Worm (Caenorhabditis elegans) whole organism, L3 larva: ENCODE measurements around the gene Y45G12B.3.

Experiments used
- R02D3.7 ChIP-seq: fragments of 150-350 bp; optimal IDR thresholded peaks from 2 replicates; lab custom pipeline; 2014; ENCODE audit warnings: missing biosample characterization, missing genetic modification characterization
- ceh-16 ChIP-seq: sonication (generic microtip); optimal IDR thresholded peaks from 2 replicates; lab custom pipeline; 2017; ENCODE audit warnings: missing biosample characterization, missing genetic modification characterization
- lin-15B ChIP-seq: fragments of 150-350 bp; optimal IDR thresholded peaks from 2 replicates; lab custom pipeline; 2014; ENCODE audit warnings: missing biosample characterization, missing genetic modification characterization
- nhr-12 ChIP-seq: fragments of 150-350 bp; optimal IDR thresholded peaks from 2 replicates; lab custom pipeline; 2014; ENCODE audit warnings: missing biosample characterization, missing genetic modification characterization
- nhr-237 ChIP-seq: fragments of 150-350 bp; optimal IDR thresholded peaks from 2 replicates; lab custom pipeline; 2014; ENCODE audit warnings: missing biosample characterization, missing genetic modification characterization
- skn-1 ChIP-seq: fragments of 150-350 bp; optimal IDR thresholded peaks from 2 replicates; lab custom pipeline; 2014; ENCODE audit warnings: missing biosample characterization, missing genetic modification characterization
- snpc-4 ChIP-seq: fragments of 150-350 bp; optimal IDR thresholded peaks from 2 replicates; lab custom pipeline; 2014; ENCODE audit warnings: missing biosample characterization, missing genetic modification characterization
- unc-39 ChIP-seq: sonication (generic microtip); optimal IDR thresholded peaks from 4 replicates; lab custom pipeline; 2017; ENCODE audit warnings: missing biosample characterization, missing genetic modification characterization
- ztf-11 ChIP-seq: fragments of 150-350 bp; optimal IDR thresholded peaks from 2 replicates; lab custom pipeline; 2014; ENCODE audit warnings: missing biosample characterization, missing genetic modification characterization
- ztf-4 ChIP-seq: fragments of 150-350 bp; optimal IDR thresholded peaks from 2 replicates; lab custom pipeline; 2014; ENCODE audit warnings: missing biosample characterization, missing genetic modification characterization

DNA sequence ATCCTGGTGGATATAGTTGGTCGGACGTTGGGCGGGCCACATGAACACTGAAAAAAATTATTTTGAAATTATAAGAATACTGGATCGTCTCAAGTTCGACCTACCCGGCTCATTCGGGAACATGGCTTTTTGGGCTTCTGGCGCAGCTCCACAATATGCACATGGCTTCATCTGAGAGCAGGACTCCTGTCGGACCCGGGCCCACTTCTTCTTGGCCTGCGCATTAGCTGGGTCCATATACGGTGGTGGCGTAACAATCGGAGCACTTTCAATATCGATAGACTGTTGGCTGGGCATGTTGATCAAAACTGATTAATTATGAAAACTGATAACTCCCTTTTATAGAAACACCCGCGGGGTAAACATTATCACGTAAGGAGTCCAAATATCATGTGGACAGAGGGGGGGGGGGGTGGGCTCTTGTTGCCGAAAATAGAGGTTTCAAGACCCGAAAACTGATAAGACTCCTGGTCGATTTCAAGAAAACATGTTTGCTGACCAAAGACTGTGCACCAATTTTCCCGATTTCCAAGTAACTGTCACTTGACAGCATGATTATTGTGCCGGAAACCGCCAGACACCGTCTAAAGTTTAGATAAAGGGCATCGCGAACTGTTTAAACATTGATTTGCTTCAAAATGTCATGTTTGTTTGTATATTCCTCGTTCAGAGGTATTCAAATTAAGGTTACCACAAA lies 34.9 kb upstream of the Y45G12B.3 start, which contains the start of gene dod-3:
- TF ChIP-seq nhr-12 (tag; lab: Kevin White, UChicago) (no peak), unc-39 (tag; lab: Kevin White, UChicago) (no peak), ztf-4 (tag; lab: Kevin White, UChicago) (no peak), skn-1 (no peak), R02D3.7 (no peak), ztf-11 (no peak), ceh-16 (tag; lab: Kevin White, UChicago) (no peak), lin-15B (tag; lab: Kevin White, UChicago) (no peak), nhr-237 (tag; lab: Kevin White, UChicago) (no peak), snpc-4 (tag; lab: Kevin White, UChicago) (no peak)
